Worm (Caenorhabditis elegans): ENCODE data around the gene Y39G8B.13.

Gene Y39G8B.13

DNA sequence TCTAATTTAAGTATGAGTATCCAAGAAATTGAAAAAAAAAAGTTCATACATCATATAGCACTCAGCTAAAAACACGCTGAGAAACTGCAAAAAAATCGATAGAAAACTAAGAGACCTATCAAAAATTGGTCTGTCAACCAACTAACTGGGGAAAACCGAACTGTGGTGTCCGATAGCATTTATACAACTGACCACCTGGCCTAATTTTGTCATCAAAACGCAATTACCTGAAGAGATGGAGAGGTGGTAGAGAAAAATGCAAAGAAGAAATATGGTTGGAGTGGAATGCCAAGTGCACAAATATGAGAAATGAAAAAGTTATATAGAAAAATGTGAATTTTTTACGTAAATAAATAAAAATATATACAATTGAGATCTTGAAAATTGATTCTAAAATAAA, 9.3 kb downstream of the Y39G8B.13 start, which contains the start of gene Y39G8B.1 (continued):
- no peak for TF ChIP-seq dmd-9 (GFP tag; IDR thresholded peaks at IDR 0.05)
- TF ChIP-seq F49E8.2 (tag; optimal IDR thresholded peaks at IDR 0.05; ENCODE audit: borderline replicate concordance): no peak
- TF ChIP-seq saeg-2 (GFP tag; IDR thresholded peaks at IDR 0.05): no peak
- TF ChIP-seq ceh-20 (GFP tag; IDR thresholded peaks at IDR 0.05): no peak
- TF ChIP-seq zip-2 (tag; optimal IDR thresholded peaks at IDR 0.05): no peak
- peak; percentile 17 for TF ChIP-seq mxl-3 (GFP tag; optimal IDR thresholded peaks at IDR 0.05)
- peak; percentile 32 for TF ChIP-seq mep-1 (tag; optimal IDR thresholded peaks at IDR 0.05)
- TF ChIP-seq hlh-30 (tag; optimal IDR thresholded peaks at IDR 0.05; ENCODE audit: insufficient read depth): peak; percentile 15
- TF ChIP-seq unc-62 (GFP tag; optimal IDR thresholded peaks at IDR 0.05 in 1 of 2): peak in 1 of 2 experiments; percentile 79
- no peak for TF ChIP-seq unc-62 (tag; optimal IDR thresholded peaks at IDR 0.05)
- TF ChIP-seq ceh-62 (tag; optimal IDR thresholded peaks at IDR 0.05): no peak
- no peak for TF ChIP-seq attf-4 (tag; optimal IDR thresholded peaks at IDR 0.05)
- TF ChIP-seq hif-1 (tag; optimal IDR thresholded peaks at IDR 0.05): no peak
- no peak for TF ChIP-seq daf-12 (tag; optimal IDR thresholded peaks at IDR 0.05)
- TF ChIP-seq snpc-1.2 (GFP tag; IDR thresholded peaks at IDR 0.05): no peak
- TF ChIP-seq mes-2 (tag; optimal IDR thresholded peaks at IDR 0.05; ENCODE audit: poor library complexity, severe bottlenecking): peak; percentile 36
- peak; percentile 60 for TF ChIP-seq dve-1 (tag; optimal IDR thresholded peaks at IDR 0.05; ENCODE audit: insufficient read depth)
- TF ChIP-seq pqm-1 (tag; optimal IDR thresholded peaks at IDR 0.05): peak; percentile 5
- peak; percentile 27 for TF ChIP-seq hlh-11 (tag; optimal IDR thresholded peaks at IDR 0.05)
- TF ChIP-seq zip-11 (GFP tag; IDR thresholded peaks at IDR 0.05): no peak
- TF ChIP-seq F26F4.8 (GFP tag; conservative IDR thresholded peaks at IDR 0.05): no peak
- peak in 1 of 2 experiments; percentile 29 for TF ChIP-seq mdl-1 (tag; optimal IDR thresholded peaks at IDR 0.05)
- TF ChIP-seq spr-3 (GFP tag; optimal IDR thresholded peaks at IDR 0.05): no peak
- TF ChIP-seq nhr-102 (tag; optimal IDR thresholded peaks at IDR 0.05): no peak
- TF ChIP-seq unc-130 (GFP tag; optimal IDR thresholded peaks at IDR 0.05): no peak
- no peak for TF ChIP-seq nhr-42 (GFP tag; IDR thresholded peaks at IDR 0.05)
- no peak for TF ChIP-seq daf-16 (GFP tag; optimal IDR thresholded peaks at IDR 0.05)
- peak; percentile 41 for TF ChIP-seq daf-16 (tag; optimal IDR thresholded peaks at IDR 0.05)
- no peak for TF ChIP-seq ceh-44 (GFP tag; IDR thresholded peaks at IDR 0.05)
- no peak for TF ChIP-seq T20F7.1 (GFP tag; optimal IDR thresholded peaks at IDR 0.05)
- no peak for TF ChIP-seq gei-8 (GFP tag; optimal IDR thresholded peaks at IDR 0.05)
- no peak for TF ChIP-seq ceh-28 (tag; optimal IDR thresholded peaks at IDR 0.05)
- TF ChIP-seq dpl-1 (GFP tag; optimal IDR thresholded peaks at IDR 0.05): peak; percentile 7
- peak; percentile 46 for TF ChIP-seq nhr-77 (tag; optimal IDR thresholded peaks at IDR 0.05)
- TF ChIP-seq ctbp-1 (GFP tag; IDR thresholded peaks at IDR 0.05): no peak
- no peak for TF ChIP-seq zfp-3 (GFP tag; conservative IDR thresholded peaks at IDR 0.05)

DNA sequence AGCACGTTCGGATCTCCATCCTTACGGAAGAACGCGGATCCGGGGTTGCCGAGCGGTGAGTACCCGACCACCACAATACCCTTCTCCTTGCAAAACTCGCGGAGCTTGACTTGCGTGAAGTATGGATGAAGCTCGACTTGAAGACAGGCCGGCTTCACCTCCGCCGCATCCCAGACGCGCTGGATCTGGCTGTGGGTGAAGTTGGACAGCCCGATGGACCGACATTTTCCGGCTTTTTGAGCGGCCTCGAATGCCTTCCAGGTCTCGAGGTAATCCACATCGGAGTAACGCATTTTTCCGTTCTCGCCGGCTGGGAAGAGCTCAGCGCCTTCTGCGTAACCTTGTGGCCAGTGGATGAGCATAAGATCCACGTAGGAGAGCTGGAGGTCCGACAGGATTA, 10.6 kb downstream of the Y39G8B.13 start:
- TF ChIP-seq skn-1 (tag; optimal IDR thresholded peaks at IDR 0.05) (no peak), fos-1 (tag; optimal IDR thresholded peaks at IDR 0.05) (no peak), nhr-41 (GFP tag; IDR thresholded peaks at IDR 0.05) (no peak), pqm-1 (tag; optimal IDR thresholded peaks at IDR 0.05) (no peak), hlh-11 (tag; optimal IDR thresholded peaks at IDR 0.05) (no peak), nhr-25 (tag; optimal IDR thresholded peaks at IDR 0.05; ENCODE audit: borderline replicate concordance, insufficient read depth) (no peak), F37D6.2 (tag; optimal IDR thresholded peaks at IDR 0.05) (no peak), unc-62 (GFP tag; optimal IDR thresholded peaks at IDR 0.05 in 1 of 2) (no peak), unc-62 (tag; optimal IDR thresholded peaks at IDR 0.05) (no peak), nhr-28 (tag; optimal IDR thresholded peaks at IDR 0.05) (no peak), Y75B8A.6 (GFP tag; IDR thresholded peaks at IDR 0.05) (no peak), mdt-29 (GFP tag; IDR thresholded peaks at IDR 0.05) (no peak), tag-97 (GFP tag; IDR thresholded peaks at IDR 0.05) (no peak), set-16 (GFP tag; IDR thresholded peaks at IDR 0.05) (peak; percentile 82), lir-3 (tag; optimal IDR thresholded peaks at IDR 0.05) (no peak), nhr-102 (tag; optimal IDR thresholded peaks at IDR 0.05) (no peak), zag-1 (tag; optimal IDR thresholded peaks at IDR 0.05) (no peak), egl-43 (GFP tag; IDR thresholded peaks at IDR 0.05) (0 out of 2 replicates have a peak, but pooled peaks have one; percentile 32), nhr-111 (GFP tag; optimal IDR thresholded peaks at IDR 0.05) (no peak), attf-4 (tag; optimal IDR thresholded peaks at IDR 0.05) (no peak), nhr-42 (GFP tag; IDR thresholded peaks at IDR 0.05) (peak; percentile 54), ama-1 (optimal IDR thresholded peaks at IDR 0.05) (no peak), aha-1 (tag) (peak; percentile 87)
